Fruit fly (Drosophila melanogaster) whole organism, embryonic: Measurements from ENCODE around the gene RpS3.

ENCODE experiments used
- CG16813 ChIP-seq: fragments of 200-800 bp; sonication (Bioruptor generic); IDR thresholded peaks from 3 replicates; pipeline ENCODE4 v1.3.6; 2022; ENCODE audit warnings: missing biosample characterization, missing genetic modification characterization; ENCODE audit not compliant: partially characterized antibody
- bcd ChIP-seq: fragments of 200-800 bp; sonication (Bioruptor generic); optimal IDR thresholded peaks from 2 replicates; lab custom pipeline; 2017; ENCODE audit warnings: missing biosample characterization, mild to moderate bottlenecking, missing genetic modification characterization
- ci ChIP-seq: fragments of 200-800 bp; sonication (Bioruptor generic); IDR thresholded peaks from 3 replicates; pipeline ENCODE4 v1.3.6; 2022; ENCODE audit warnings: missing biosample characterization, missing genetic modification characterization
- phol ChIP-seq: fragments of 200-800 bp; sonication (Bioruptor generic); optimal IDR thresholded peaks from 3 replicates; lab custom pipeline; 2018; ENCODE audit warnings: missing biosample characterization, mild to moderate bottlenecking, missing genetic modification characterization, moderate library complexity

dm6 chr3R:23363515-23364124 is 5.0 kb downstream of the RpS3 start, which contains the start of gene CG4408:
- TF ChIP-seq CG16813 (GFP tag; lab: Robert Waterston, UW) (no peak), ci (0 out of 3 replicates have a peak, but pooled peaks have one; percentile 20), phol (peak; percentile 43), bcd (GFP tag; lab: Kevin White, UChicago) (no peak)
